Fruit fly (Drosophila melanogaster): ENCODE data around the gene mip130.

Gene mip130

dm6 chrX:1880139-1880556 is 27.9 kb upstream of the mip130 start, which contains the start of gene Coa8 (continued):
- TF ChIP-seq Rfx (GFP tag; IDR thresholded peaks at IDR 0.05) (peak; percentile 77), slbo (GFP tag; IDR thresholded peaks at IDR 0.05) (peak; percentile 65; the same call in 1 of the 2 replicates), CG8388 (GFP tag; optimal IDR thresholded peaks at IDR 0.05) (no peak), gsb (GFP tag; IDR thresholded peaks at IDR 0.05) (no peak), D19B (GFP tag; optimal IDR thresholded peaks at IDR 0.05) (no peak), CG6175 (GFP tag; IDR thresholded peaks at IDR 0.05) (no peak), grau (tag; optimal IDR thresholded peaks at IDR 0.05) (peak; percentile 48), CoRest (tag; optimal IDR thresholded peaks at IDR 0.05) (peak; percentile 25), CG16863 (GFP tag; optimal IDR thresholded peaks at IDR 0.05) (no peak), Hr39 (optimal IDR thresholded peaks at IDR 0.05) (no peak), otp (GFP tag; IDR thresholded peaks at IDR 0.05) (no peak), CTCF (GFP tag; optimal IDR thresholded peaks at IDR 0.05) (no peak), mld (GFP tag; IDR thresholded peaks at IDR 0.05; ENCODE audit: partially characterized antibody) (peak; percentile 57; the same call in 1 of the 3 replicates), stwl (tag; optimal IDR thresholded peaks at IDR 0.05) (no peak), az2 (GFP tag; optimal IDR thresholded peaks at IDR 0.05) (no peak), ara (GFP tag; IDR thresholded peaks at IDR 0.05) (no peak), Dip2 (GFP tag; IDR thresholded peaks at IDR 0.05) (no peak), croc (GFP tag; conservative IDR thresholded peaks at IDR 0.05) (no peak), CG33557 (GFP tag; optimal IDR thresholded peaks at IDR 0.05) (no peak), CG17385 (GFP tag; optimal IDR thresholded peaks at IDR 0.05) (peak; percentile 31), CG7963 (GFP tag; IDR thresholded peaks at IDR 0.05; ENCODE audit: partially characterized antibody) (0 out of 3 replicates have a peak, but pooled peaks have one; percentile 36), jumu (GFP tag; optimal IDR thresholded peaks at IDR 0.05) (peak; percentile 17), abd-A (tag; optimal IDR thresholded peaks at IDR 0.05) (no peak), CG2678 (tag; optimal IDR thresholded peaks at IDR 0.05) (no peak), CG3281 (GFP tag; optimal IDR thresholded peaks at IDR 0.05) (peak; percentile 21), yki (optimal IDR thresholded peaks at IDR 0.05) (no peak), Doc2 (GFP tag; IDR thresholded peaks at IDR 0.05) (no peak), Med (GFP tag) (peak; percentile 89), run (tag; optimal IDR thresholded peaks at IDR 0.05) (no peak), CG11456 (GFP tag; IDR thresholded peaks at IDR 0.05) (0 out of 3 replicates have a peak, but pooled peaks have one; percentile 43), CG1233 (GFP tag; optimal IDR thresholded peaks at IDR 0.05) (no peak), HHEX (GFP tag; optimal IDR thresholded peaks at IDR 0.05) (no peak), CG11560 (tag; IDR thresholded peaks at IDR 0.05) (no peak), Hmx (GFP tag; optimal IDR thresholded peaks at IDR 0.05) (no peak), CG3726 (GFP tag; IDR thresholded peaks at IDR 0.05) (no peak), CG17328 (GFP tag; IDR thresholded peaks at IDR 0.05) (0 out of 2 replicates have a peak, but pooled peaks have one; percentile 15), lola (GFP tag; optimal IDR thresholded peaks at IDR 0.05) (no peak), Deaf1 (tag; optimal IDR thresholded peaks at IDR 0.05) (no peak), CkIIα-i1 (GFP tag; IDR thresholded peaks at IDR 0.05) (no peak), repo (GFP tag; optimal IDR thresholded peaks at IDR 0.05) (peak; percentile 18), Vsx1 (GFP tag; optimal IDR thresholded peaks at IDR 0.05) (no peak), HLHmδ (GFP tag; optimal IDR thresholded peaks at IDR 0.05) (no peak), gcm2 (GFP tag; optimal IDR thresholded peaks at IDR 0.05) (no peak), CG4820 (GFP tag; optimal IDR thresholded peaks at IDR 0.05) (no peak), stc (GFP tag; IDR thresholded peaks at IDR 0.05) (no peak), gce (GFP tag; IDR thresholded peaks at IDR 0.05) (no peak), CG12219 (GFP tag; optimal IDR thresholded peaks at IDR 0.05) (no peak), klu (GFP tag; IDR thresholded peaks at IDR 0.05) (peak; percentile 29; the same call in 1 of the 2 replicates), CG10147 (GFP tag; optimal IDR thresholded peaks at IDR 0.05) (peak; percentile 3), sima (GFP tag; optimal IDR thresholded peaks at IDR 0.05) (no peak), CG14050 (GFP tag; IDR thresholded peaks at IDR 0.05) (no peak), Ssrp (tag; optimal IDR thresholded peaks at IDR 0.05) (peak; percentile 23), Ptx1 (GFP tag; IDR thresholded peaks at IDR 0.05) (peak; percentile 59)
